Fruit fly (Drosophila melanogaster) whole organism, embryonic: ENCODE data around the gene syd.

Experiments used
- Abd-B ChIP-seq: fragments of 200-800 bp; sonication (Bioruptor generic); optimal IDR thresholded peaks from 2 replicates; lab custom pipeline; 2018; ENCODE audit warnings: missing biosample characterization, mild to moderate bottlenecking, missing genetic modification characterization, moderate library complexity
- Asciz ChIP-seq: fragments of 200-800 bp; sonication (Bioruptor generic); optimal IDR thresholded peaks from 2 replicates; lab custom pipeline; 2017; ENCODE audit warnings: missing biosample characterization, mild to moderate bottlenecking, missing genetic modification characterization, missing genetic modification reagents
- Bgb ChIP-seq: fragments of 200-800 bp; sonication (Bioruptor generic); IDR thresholded peaks from 2 replicates; pipeline ENCODE4 v1.3.6; 2022; ENCODE audit warnings: missing biosample characterization, missing genetic modification characterization; ENCODE audit not compliant: partially characterized antibody
- C15 ChIP-seq: fragments of 200-800 bp; sonication (Bioruptor generic); IDR thresholded peaks from 3 replicates; pipeline ENCODE4 v1.3.6; 2022; ENCODE audit warnings: missing biosample characterization, missing genetic modification characterization
- CG11085 ChIP-seq: fragments of 200-800 bp; sonication (Bioruptor generic); IDR thresholded peaks from 2 replicates; pipeline ENCODE4 v1.3.6; 2022; ENCODE audit warnings: missing biosample characterization, missing genetic modification characterization
- CG12236 ChIP-seq: fragments of 200-800 bp; sonication (Bioruptor generic); optimal IDR thresholded peaks from 2 replicates; lab custom pipeline; 2016; ENCODE audit warnings: missing biosample characterization, missing genetic modification characterization
- CG12659 ChIP-seq: fragments of 200-800 bp; sonication (Bioruptor generic); optimal IDR thresholded peaks from 3 replicates; lab custom pipeline; 2017; ENCODE audit warnings: mild to moderate bottlenecking, missing biosample characterization, missing genetic modification reagents, missing genetic modification characterization
- CG13296 ChIP-seq: fragments of 200-800 bp; sonication (Bioruptor generic); optimal IDR thresholded peaks from 3 replicates; lab custom pipeline; 2018; ENCODE audit warnings: missing biosample characterization, mild to moderate bottlenecking, missing genetic modification characterization
- CG13775 ChIP-seq: fragments of 200-800 bp; sonication (Bioruptor generic); optimal IDR thresholded peaks from 3 replicates; lab custom pipeline; 2017; ENCODE audit warnings: missing biosample characterization, mild to moderate bottlenecking, missing genetic modification characterization
- CG15601 ChIP-seq: fragments of 200-800 bp; sonication (Bioruptor generic); optimal IDR thresholded peaks from 3 replicates; lab custom pipeline; 2019; ENCODE audit warnings: missing biosample characterization, mild to moderate bottlenecking, missing genetic modification characterization, moderate library complexity
- CG1602 ChIP-seq: fragments of 200-800 bp; sonication (Bioruptor generic); optimal IDR thresholded peaks from 3 replicates; lab custom pipeline; 2016; ENCODE audit warnings: missing biosample characterization, missing genetic modification characterization
- CG16779 ChIP-seq: fragments of 200-800 bp; sonication (Bioruptor generic); IDR thresholded peaks from 2 replicates; pipeline ENCODE4 v1.3.6; 2022; ENCODE audit warnings: missing biosample characterization, missing genetic modification characterization
- CG18599 ChIP-seq: fragments of 200-800 bp; sonication (Bioruptor generic); optimal IDR thresholded peaks from 3 replicates; lab custom pipeline; 2017; ENCODE audit warnings: missing biosample characterization, missing genetic modification characterization, mild to moderate bottlenecking, moderate library complexity, missing genetic modification reagents
- CG2116 ChIP-seq: fragments of 200-800 bp; sonication (Bioruptor generic); optimal IDR thresholded peaks from 3 replicates; lab custom pipeline; 2018; ENCODE audit warnings: missing biosample characterization, mild to moderate bottlenecking, missing genetic modification characterization
- CG34376 ChIP-seq: fragments of 200-800 bp; sonication (Bioruptor generic); optimal IDR thresholded peaks from 2 replicates; lab custom pipeline; 2018; ENCODE audit warnings: missing biosample characterization, mild to moderate bottlenecking, missing genetic modification characterization
- CG5245 ChIP-seq: fragments of 200-800 bp; sonication (Bioruptor generic); optimal IDR thresholded peaks from 3 replicates; lab custom pipeline; 2016; ENCODE audit warnings: missing biosample characterization, missing genetic modification characterization
- CoRest ChIP-seq: fragments of 200-800 bp; sonication (Bioruptor generic); optimal IDR thresholded peaks from 3 replicates; lab custom pipeline; 2018; ENCODE audit warnings: missing biosample characterization, mild to moderate bottlenecking, missing genetic modification characterization, moderate library complexity
- ERR ChIP-seq: fragments of 200-800 bp; sonication (Bioruptor generic); optimal IDR thresholded peaks from 2 replicates; lab custom pipeline; 2016; ENCODE audit warnings: missing biosample characterization, missing genetic modification characterization
- Elba2 ChIP-seq: fragments of 200-800 bp; sonication (Bioruptor generic); optimal IDR thresholded peaks from 3 replicates; lab custom pipeline; 2016; ENCODE audit warnings: missing biosample characterization, missing genetic modification characterization
- Ets97D ChIP-seq: fragments of 200-800 bp; sonication (Bioruptor generic); optimal IDR thresholded peaks from 3 replicates; lab custom pipeline; 2016; ENCODE audit warnings: missing biosample characterization, missing genetic modification characterization
- Fer2 ChIP-seq: fragments of 200-800 bp; sonication (Bioruptor generic); optimal IDR thresholded peaks from 2 replicates; lab custom pipeline; 2018; ENCODE audit warnings: missing biosample characterization, mild to moderate bottlenecking, missing genetic modification characterization, moderate library complexity
- Gsc ChIP-seq: fragments of 200-800 bp; sonication (Bioruptor generic); IDR thresholded peaks from 2 replicates; pipeline ENCODE4 v1.3.6; 2022; ENCODE audit warnings: missing biosample characterization, missing genetic modification characterization
- Hey ChIP-seq: fragments of 200-800 bp; sonication (Bioruptor generic); optimal IDR thresholded peaks from 3 replicates; lab custom pipeline; 2018; ENCODE audit warnings: missing biosample characterization, mild to moderate bottlenecking, missing genetic modification characterization
- Kr ChIP-seq: fragments of 200-800 bp; sonication (Bioruptor generic); optimal IDR thresholded peaks from 2 replicates; lab custom pipeline; 2017; ENCODE audit warnings: missing biosample characterization, mild to moderate bottlenecking, missing genetic modification characterization
- Med ChIP-seq: fragments of 200-800 bp; sonication (Bioruptor generic); peaks from one replicate; lab custom pipeline; 2016; ENCODE audit warnings: missing biosample characterization, missing genetic modification characterization, mild to moderate bottlenecking, inconsistent platforms, moderate library complexity
- Pdp1 ChIP-seq, 2 experiments: fragments of 200-800 bp; sonication (Bioruptor generic); optimal IDR thresholded peaks; 3 replicates each; lab custom pipeline; 2016; ENCODE audit warnings: missing biosample characterization in 2 of 2, missing genetic modification characterization in 2 of 2, mild to moderate bottlenecking in 1 of 2, moderate library complexity in 1 of 2
- Sox100B ChIP-seq: fragments of 200-800 bp; sonication (Bioruptor generic); optimal IDR thresholded peaks from 3 replicates; lab custom pipeline; 2018; ENCODE audit warnings: missing biosample characterization, mild to moderate bottlenecking, missing genetic modification characterization
- Vsx1 ChIP-seq: fragments of 200-800 bp; sonication (Bioruptor generic); optimal IDR thresholded peaks from 2 replicates; lab custom pipeline; 2017; ENCODE audit warnings: missing biosample characterization, mild to moderate bottlenecking, missing genetic modification characterization, missing genetic modification reagents
- amos ChIP-seq: fragments of 200-800 bp; sonication (Bioruptor generic); IDR thresholded peaks from 2 replicates; pipeline ENCODE4 v1.3.6; 2022; ENCODE audit warnings: missing biosample characterization, missing genetic modification characterization; ENCODE audit not compliant: partially characterized antibody
- bab2 ChIP-seq: fragments of 200-800 bp; sonication (Bioruptor generic); optimal IDR thresholded peaks from 2 replicates; lab custom pipeline; 2016; ENCODE audit warnings: missing biosample characterization, missing genetic modification characterization
- cad ChIP-seq: fragments of >200 bp; optimal IDR thresholded peaks from 2 replicates; lab custom pipeline; 2017; ENCODE audit warnings: missing biosample characterization, missing genetic modification characterization
- dm ChIP-seq: fragments of 200-800 bp; sonication (Bioruptor generic); optimal IDR thresholded peaks from 3 replicates; lab custom pipeline; 2016; ENCODE audit warnings: missing biosample characterization, missing genetic modification characterization
- fd3F ChIP-seq: fragments of 200-800 bp; sonication (Bioruptor generic); optimal IDR thresholded peaks from 2 replicates; lab custom pipeline; 2018; ENCODE audit warnings: missing biosample characterization, mild to moderate bottlenecking, missing genetic modification characterization, moderate library complexity
- grn ChIP-seq: fragments of 200-800 bp; sonication (Bioruptor generic); optimal IDR thresholded peaks from 3 replicates; lab custom pipeline; 2017; ENCODE audit warnings: missing biosample characterization, missing genetic modification characterization
- lab ChIP-seq: fragments of 200-800 bp; sonication (Bioruptor generic); optimal IDR thresholded peaks from 3 replicates; lab custom pipeline; 2017; ENCODE audit warnings: missing biosample characterization, missing genetic modification characterization, mild to moderate bottlenecking, moderate library complexity, missing genetic modification reagents
- luna ChIP-seq: fragments of 200-800 bp; sonication (Bioruptor generic); optimal IDR thresholded peaks from 2 replicates; lab custom pipeline; 2016; ENCODE audit warnings: missing biosample characterization, missing genetic modification characterization
- maf-S ChIP-seq: fragments of 200-800 bp; sonication (Bioruptor generic); optimal IDR thresholded peaks from 2 replicates; lab custom pipeline; 2016; ENCODE audit warnings: missing biosample characterization, missing genetic modification characterization
- nmo ChIP-seq: fragments of 200-800 bp; sonication (Bioruptor generic); optimal IDR thresholded peaks from 2 replicates; lab custom pipeline; 2018; ENCODE audit warnings: missing biosample characterization, mild to moderate bottlenecking, missing genetic modification characterization, moderate library complexity
- odd ChIP-seq: fragments of 200-800 bp; sonication (Bioruptor generic); optimal IDR thresholded peaks from 2 replicates; lab custom pipeline; 2017; ENCODE audit warnings: missing biosample characterization, mild to moderate bottlenecking, missing genetic modification characterization
- pum ChIP-seq: fragments of 200-800 bp; sonication (Bioruptor generic); optimal IDR thresholded peaks from 2 replicates; lab custom pipeline; 2016; ENCODE audit warnings: missing biosample characterization, missing genetic modification characterization
- pzg ChIP-seq: fragments of 200-800 bp; sonication (Bioruptor generic); optimal IDR thresholded peaks from 3 replicates; lab custom pipeline; 2018; ENCODE audit warnings: missing biosample characterization, mild to moderate bottlenecking, missing genetic modification characterization, moderate library complexity
- repo ChIP-seq: fragments of 200-800 bp; sonication (Bioruptor generic); optimal IDR thresholded peaks from 2 replicates; lab custom pipeline; 2016; ENCODE audit warnings: missing biosample characterization, missing genetic modification characterization
- row ChIP-seq: fragments of 200-800 bp; sonication (Bioruptor generic); IDR thresholded peaks from 3 replicates; pipeline ENCODE4 v1.3.6; 2022; ENCODE audit warnings: missing biosample characterization, missing genetic modification characterization
- sd ChIP-seq: fragments of 200-800 bp; sonication (Bioruptor generic); optimal IDR thresholded peaks from 3 replicates; lab custom pipeline; 2018; ENCODE audit warnings: missing biosample characterization, mild to moderate bottlenecking, missing genetic modification characterization, moderate library complexity
- tap ChIP-seq: fragments of 200-800 bp; optimal IDR thresholded peaks from 3 replicates; lab custom pipeline; 2019; ENCODE audit warnings: missing biosample characterization, mild to moderate bottlenecking, missing genetic modification characterization, moderate library complexity
- toy ChIP-seq: fragments of 200-800 bp; sonication (Bioruptor generic); IDR thresholded peaks from 2 replicates; pipeline ENCODE4 v1.3.6; 2022; ENCODE audit warnings: missing biosample characterization, missing genetic modification characterization
- tup ChIP-seq: fragments of 200-800 bp; sonication (Bioruptor generic); optimal IDR thresholded peaks from 2 replicates; lab custom pipeline; 2016; ENCODE audit warnings: missing biosample characterization, mild to moderate bottlenecking, missing genetic modification characterization, moderate library complexity
- zen2 ChIP-seq: fragments of 200-800 bp; sonication (Bioruptor generic); IDR thresholded peaks from 3 replicates; pipeline ENCODE4 v1.3.6; 2022; ENCODE audit warnings: missing biosample characterization, missing genetic modification characterization; ENCODE audit not compliant: partially characterized antibody
- zfh2 ChIP-seq: fragments of 200-800 bp; sonication (Bioruptor generic); optimal IDR thresholded peaks from 2 replicates; lab custom pipeline; 2016; ENCODE audit warnings: missing biosample characterization, missing genetic modification characterization

The syd gene

DNA sequence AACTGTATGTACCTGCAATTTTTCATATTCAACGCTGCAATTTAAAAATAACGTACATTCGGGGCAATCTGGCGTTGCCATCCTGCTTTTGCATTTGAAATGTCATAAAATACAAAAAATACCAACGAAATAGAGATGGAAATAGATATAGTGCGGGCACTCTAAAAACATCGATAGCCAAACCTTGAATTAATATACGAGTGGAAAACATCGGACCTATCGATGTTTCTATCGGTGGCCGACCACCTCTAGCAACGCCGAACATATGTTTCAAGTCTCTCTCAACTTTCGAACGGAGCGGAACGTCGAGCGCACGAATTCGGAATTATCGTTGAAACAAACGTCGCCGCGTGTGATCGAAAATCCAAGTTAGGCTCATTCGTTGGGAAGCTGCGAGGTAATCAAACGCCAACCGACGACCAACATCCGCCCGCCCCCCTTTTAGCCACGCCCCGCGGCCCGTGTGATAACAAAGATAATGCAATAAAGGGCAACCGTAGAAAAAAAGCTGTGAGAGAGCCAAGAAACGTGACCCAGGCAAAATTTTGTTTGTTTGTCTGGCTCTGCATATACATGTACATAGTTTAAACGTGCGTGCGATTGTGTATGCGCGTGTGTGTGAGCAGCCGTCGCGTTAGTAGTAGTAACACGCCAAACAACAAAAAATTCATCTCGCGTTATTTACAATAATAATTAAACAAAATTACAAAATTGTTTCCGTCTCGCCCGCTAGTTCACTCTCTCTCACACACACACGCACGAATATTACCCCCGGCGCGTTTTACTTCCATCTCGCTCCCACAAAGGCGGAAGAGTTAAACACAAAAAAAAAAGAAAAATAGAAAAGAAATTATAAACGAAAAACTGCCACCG lies 43.1 kb upstream of the syd start, which contains the start of gene nmo (continued):
- TF ChIP-seq Med (GFP tag; lab: Kevin White, UChicago) (peak; percentile 92), toy (GFP tag; lab: Robert Waterston, UW) (no peak), CoRest (no peak), CG16779 (GFP tag; lab: Robert Waterston, UW) (no peak), Ets97D (GFP tag; lab: Kevin White, UChicago) (peak; percentile 85), maf-S (GFP tag; lab: Kevin White, UChicago) (no peak), ERR (no peak), CG5245 (GFP tag; lab: Kevin White, UChicago) (no peak), nmo (GFP tag; lab: Kevin White, UChicago) (peak; percentile 93), cad (GFP tag; lab: Kevin White, UChicago) (no peak), odd (GFP tag; lab: Kevin White, UChicago) (peak; percentile 12), zfh2 (GFP tag; lab: Kevin White, UChicago) (no peak), Pdp1 (GFP tag; optimal IDR thresholded peaks at IDR 0.05; lab: Kevin White, UChicago) (peak in 1 of 2 experiments; percentile 13), CG1602 (GFP tag; lab: Kevin White, UChicago) (no peak), CG13296 (GFP tag; lab: Kevin White, UChicago) (peak; percentile 47), tup (GFP tag; lab: Kevin White, UChicago) (no peak), row (GFP tag; lab: Robert Waterston, UW) (no peak), repo (GFP tag; lab: Kevin White, UChicago) (peak; percentile 29), CG11085 (GFP tag; lab: Robert Waterston, UW) (no peak), dm (GFP tag; lab: Kevin White, UChicago) (no peak), CG13775 (GFP tag; lab: Kevin White, UChicago) (no peak), fd3F (no peak), Abd-B (GFP tag; lab: Kevin White, UChicago) (peak; percentile 57), amos (GFP tag; lab: Robert Waterston, UW) (no peak), CG2116 (GFP tag; lab: Kevin White, UChicago) (peak; percentile 71), sd (tag; lab: Kevin White, UChicago) (peak; percentile 25), CG34376 (peak; percentile 81), lab (GFP tag; lab: Kevin White, UChicago) (peak; percentile 68), Hey (no peak), Kr (GFP tag; lab: Kevin White, UChicago) (peak; percentile 34), C15 (no peak), CG12236 (GFP tag; lab: Kevin White, UChicago) (no peak), tap (no peak), Gsc (GFP tag; lab: Robert Waterston, UW) (no peak), Fer2 (tag; lab: Kevin White, UChicago) (no peak), CG18599 (GFP tag; lab: Kevin White, UChicago) (no peak), CG12659 (peak; percentile 41), Bgb (no peak), Asciz (GFP tag; lab: Kevin White, UChicago) (no peak), Elba2 (GFP tag; lab: Kevin White, UChicago) (no peak), CG15601 (tag; lab: Kevin White, UChicago) (no peak), pzg (GFP tag; lab: Kevin White, UChicago) (peak; percentile 99), Vsx1 (GFP tag; lab: Kevin White, UChicago) (peak; percentile 10), luna (GFP tag; lab: Kevin White, UChicago) (peak; percentile 28), Sox100B (GFP tag; lab: Kevin White, UChicago) (peak; percentile 2), grn (no peak), zen2 (GFP tag; lab: Robert Waterston, UW) (no peak), pum (GFP tag; lab: Kevin White, UChicago) (no peak), bab2 (peak; percentile 7)
